Worm (Caenorhabditis elegans): ENCODE measurements around the gene F54D5.24.

F54D5.24 gene

ce11 chrII:11572944-11573343 is 17.2 kb downstream of the F54D5.24 start, which contains the start of gene F54D5.2:
TSS of gene F54D5.2 (plus strand) at chrII:11573180.
- no peak for TF ChIP-seq dao-5 (tag; optimal IDR thresholded peaks at IDR 0.05)
- no peak for TF ChIP-seq W03F9.2 (tag; optimal IDR thresholded peaks at IDR 0.05)
- no peak for TF ChIP-seq him-1 (tag; optimal IDR thresholded peaks at IDR 0.05)

ce11 chrII:11577397-11577796 is 21.6 kb downstream of the F54D5.24 start, which contains the start of gene pcs-1:
TSS of gene pcs-1 (minus strand) at chrII:11577740.
- TF ChIP-seq dao-5 (tag; optimal IDR thresholded peaks at IDR 0.05) (no peak), W03F9.2 (tag; optimal IDR thresholded peaks at IDR 0.05) (no peak), him-1 (tag; optimal IDR thresholded peaks at IDR 0.05) (no peak)

ce11 chrII:11577861-11578260 is 22.1 kb downstream of the F54D5.24 start:
- no peak for TF ChIP-seq W03F9.2 (tag; optimal IDR thresholded peaks at IDR 0.05)

- TF ChIP-seq dao-5 (tag; optimal IDR thresholded peaks at IDR 0.05) (no peak), him-1 (tag; optimal IDR thresholded peaks at IDR 0.05) (no peak), W03F9.2 (tag; optimal IDR thresholded peaks at IDR 0.05) (no peak)
Observed at ce11 chrII:11578327-11578726, 22.6 kb downstream of the F54D5.24 start, which contains the start of gene smc-6. TSS of gene smc-6 (plus strand) at chrII:11578716.

- TF ChIP-seq him-1 (tag; optimal IDR thresholded peaks at IDR 0.05) (no peak), W03F9.2 (tag; optimal IDR thresholded peaks at IDR 0.05) (no peak), dao-5 (tag; optimal IDR thresholded peaks at IDR 0.05) (no peak)
Observed at ce11 chrII:11582698-11583097, 26.9 kb downstream of the F54D5.24 start, which contains the start of gene ints-7. TSS of gene ints-7 (plus strand) at chrII:11582849.

ce11 chrII:11588304-11588703 is 32.6 kb downstream of the F54D5.24 start:
- TF ChIP-seq W03F9.2 (tag; optimal IDR thresholded peaks at IDR 0.05), result no peak
- no peak for TF ChIP-seq him-1 (tag; optimal IDR thresholded peaks at IDR 0.05)
- TF ChIP-seq dao-5 (tag; optimal IDR thresholded peaks at IDR 0.05), result no peak

ce11 chrII:11591558-11591957 is 35.8 kb downstream of the F54D5.24 start:
- TF ChIP-seq him-1 (tag; optimal IDR thresholded peaks at IDR 0.05), result no peak
- TF ChIP-seq W03F9.2 (tag; optimal IDR thresholded peaks at IDR 0.05), result no peak
- TF ChIP-seq dao-5 (tag; optimal IDR thresholded peaks at IDR 0.05), result no peak

- no peak for TF ChIP-seq dao-5 (tag; optimal IDR thresholded peaks at IDR 0.05)
- no peak for TF ChIP-seq him-1 (tag; optimal IDR thresholded peaks at IDR 0.05)
- TF ChIP-seq W03F9.2 (tag; optimal IDR thresholded peaks at IDR 0.05), result no peak
Observed at ce11 chrII:11592023-11592422, 36.3 kb downstream of the F54D5.24 start, which contains the start of gene F07A11.1. TSS of gene F07A11.1 (minus strand) at chrII:11592123.

- TF ChIP-seq dao-5 (tag; optimal IDR thresholded peaks at IDR 0.05) (no peak), W03F9.2 (tag; optimal IDR thresholded peaks at IDR 0.05) (no peak), him-1 (tag; optimal IDR thresholded peaks at IDR 0.05) (no peak)
Observed at ce11 chrII:11595368-11595996, 39.7 kb downstream of the F54D5.24 start, which contains the start of gene gfat-1. TSS of gene gfat-1 (minus strand) at chrII:11595418.

ce11 chrII:11596157-11596740 is 40.5 kb downstream of the F54D5.24 start:
- TF ChIP-seq him-1 (tag; optimal IDR thresholded peaks at IDR 0.05) (no peak), dao-5 (tag; optimal IDR thresholded peaks at IDR 0.05) (no peak), W03F9.2 (tag; optimal IDR thresholded peaks at IDR 0.05) (no peak)

- no peak for TF ChIP-seq W03F9.2 (tag; optimal IDR thresholded peaks at IDR 0.05)
Observed at ce11 chrII:11599751-11600150, 44.0 kb downstream of the F54D5.24 start, which contains the start of gene npp-5. TSS of gene npp-5 (minus strand) at chrII:11599809.

ce11 chrII:11600711-11601110 is 45.0 kb downstream of the F54D5.24 start, which contains the start of gene F07A11.4:
TSS of gene F07A11.4 (plus strand) at chrII:11601011.
- no peak for TF ChIP-seq dao-5 (tag; optimal IDR thresholded peaks at IDR 0.05)
- TF ChIP-seq him-1 (tag; optimal IDR thresholded peaks at IDR 0.05), result no peak
- TF ChIP-seq W03F9.2 (tag; optimal IDR thresholded peaks at IDR 0.05), result no peak

ce11 chrII:11602387-11602960 is 46.7 kb downstream of the F54D5.24 start:
- TF ChIP-seq him-1 (tag; optimal IDR thresholded peaks at IDR 0.05) (no peak), dao-5 (tag; optimal IDR thresholded peaks at IDR 0.05) (no peak), W03F9.2 (tag; optimal IDR thresholded peaks at IDR 0.05) (no peak)

- no peak for TF ChIP-seq dao-5 (tag; optimal IDR thresholded peaks at IDR 0.05)
- TF ChIP-seq him-1 (tag; optimal IDR thresholded peaks at IDR 0.05), result no peak
- TF ChIP-seq W03F9.2 (tag; optimal IDR thresholded peaks at IDR 0.05), result no peak
Observed at ce11 chrII:11604613-11605012, 48.9 kb downstream of the F54D5.24 start.

All from whole organism, L4/young adult.